Fruit fly (Drosophila melanogaster): ENCODE results near the gene Lcp65Ag2.

DNA sequence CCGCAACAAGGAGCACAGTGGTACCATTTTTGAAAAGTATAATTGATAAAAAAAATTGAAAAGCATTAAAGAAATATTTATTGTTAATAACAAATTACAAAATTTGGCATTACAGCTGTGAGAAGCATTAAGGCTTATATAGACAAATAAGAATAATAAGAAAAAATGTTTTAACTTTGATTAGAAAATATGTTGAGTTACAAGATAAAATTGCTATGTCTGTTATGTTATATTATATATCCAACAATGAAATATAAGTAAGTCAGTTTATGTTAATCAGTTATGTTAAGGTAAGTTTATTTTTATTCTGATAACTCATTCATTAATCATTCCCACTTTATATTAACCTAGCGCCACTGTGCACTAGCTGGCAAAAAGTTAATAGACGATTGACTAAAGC is 26.5 kb upstream of the Lcp65Ag2 start:
- TF ChIP-seq cnc (optimal IDR thresholded peaks at IDR 0.05) (no peak), CG11617 (GFP tag; optimal IDR thresholded peaks at IDR 0.05) (no peak)

Measured in whole organism, adult.